Worm (Caenorhabditis elegans) whole organism, late embryonic: ENCODE data around the gene faah-6.

Experiments used
- C38D4.7 ChIP-seq: fragments of 200-800 bp; sonication (Bioruptor generic); optimal IDR thresholded peaks from 2 replicates; lab custom pipeline; 2018; ENCODE audit warnings: mild to moderate bottlenecking, missing genetic modification characterization, moderate library complexity, missing compliant biosample characterization
- ahr-1 ChIP-seq: sonication (generic microtip); optimal IDR thresholded peaks from 2 replicates; lab custom pipeline; 2016; ENCODE audit warnings: missing genetic modification characterization, missing compliant biosample characterization
- ama-1 ChIP-seq: fragments of 150-350 bp; optimal IDR thresholded peaks from 2 replicates; lab custom pipeline; 2014
- ceh-2 ChIP-seq: sonication (generic microtip); optimal IDR thresholded peaks from 2 replicates; lab custom pipeline; 2016; ENCODE audit warnings: missing genotype, missing genetic modification characterization, missing compliant biosample characterization
- ceh-30 ChIP-seq: fragments of 150-350 bp; optimal IDR thresholded peaks from 2 replicates; lab custom pipeline; 2014; ENCODE audit warnings: missing biosample characterization, missing genetic modification characterization
- ceh-45 ChIP-seq: fragments of 200-800 bp; sonication (Bioruptor generic); IDR thresholded peaks from 2 replicates; pipeline ENCODE4 v1.3.6; 2022; ENCODE audit warnings: missing genetic modification reagents, missing genetic modification characterization, missing compliant biosample characterization
- dmd-4 ChIP-seq: sonication (generic microtip); optimal IDR thresholded peaks from 2 replicates; lab custom pipeline; 2016; ENCODE audit warnings: borderline replicate concordance, missing genetic modification characterization, missing compliant biosample characterization
- hlh-30 ChIP-seq: sonication (generic microtip); optimal IDR thresholded peaks from 2 replicates; lab custom pipeline; 2017; ENCODE audit warnings: antibody characterized with exemption, missing genetic modification characterization, missing compliant biosample characterization; ENCODE audit not compliant: insufficient read depth
- lin-11 ChIP-seq: fragments of 200-800 bp; sonication (Bioruptor generic); optimal IDR thresholded peaks from 2 replicates; lab custom pipeline; 2018; ENCODE audit warnings: mild to moderate bottlenecking, missing genetic modification characterization, missing compliant biosample characterization
- nfya-1 ChIP-seq: sonication (generic microtip); optimal IDR thresholded peaks from 2 replicates; lab custom pipeline; 2017; ENCODE audit warnings: missing genetic modification characterization, mild to moderate bottlenecking, missing compliant biosample characterization, antibody characterized with exemption, moderate library complexity
- pha-4 ChIP-seq: fragments of 150-350 bp; optimal IDR thresholded peaks from 2 replicates; lab custom pipeline; 2018; ENCODE audit warnings: missing biosample characterization, missing genetic modification reagents, missing genetic modification characterization
- rnt-1 ChIP-seq: sonication (generic microtip); optimal IDR thresholded peaks from 2 replicates; lab custom pipeline; 2016; ENCODE audit warnings: missing genetic modification characterization, missing compliant biosample characterization
- syd-9 ChIP-seq: sonication (generic microtip); optimal IDR thresholded peaks from 2 replicates; lab custom pipeline; 2016; ENCODE audit warnings: mild to moderate bottlenecking, missing genetic modification characterization, moderate library complexity, missing compliant biosample characterization
- zip-5 ChIP-seq: sonication (generic microtip); optimal IDR thresholded peaks from 2 replicates; lab custom pipeline; 2016; ENCODE audit warnings: missing genetic modification characterization, missing compliant biosample characterization

DNA sequence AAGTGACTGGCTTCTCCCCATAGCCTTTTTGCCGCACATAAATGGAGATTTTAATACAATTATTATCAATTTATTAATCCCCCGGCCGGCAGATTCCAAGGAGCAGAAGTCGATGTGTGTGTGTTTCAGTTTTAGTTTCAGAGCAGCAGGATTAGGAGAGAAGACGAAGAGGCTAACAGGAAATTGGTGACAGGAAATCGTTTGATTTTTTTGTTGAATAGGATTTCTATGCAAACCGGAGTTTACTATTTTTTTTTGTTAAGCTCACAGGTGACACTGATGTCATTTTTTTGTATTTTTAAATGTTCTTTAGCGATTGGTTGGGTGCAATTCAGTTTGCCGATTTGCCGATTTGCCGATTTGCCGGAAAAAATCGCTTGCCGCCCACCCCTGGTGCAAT is 30.3 kb downstream of the faah-6 start:
- TF ChIP-seq rnt-1 (tag; lab: Kevin White, UChicago) (no peak), nfya-1 (tag; lab: Kevin White, UChicago) (no peak), lin-11 (tag; lab: Kevin White, UChicago) (no peak), ceh-30 (tag; lab: Kevin White, UChicago) (no peak), hlh-30 (tag; lab: Kevin White, UChicago) (no peak), ahr-1 (tag; lab: Kevin White, UChicago) (no peak), pha-4 (tag; lab: Kevin White, UChicago) (no peak), zip-5 (tag; lab: Kevin White, UChicago) (no peak), dmd-4 (tag; lab: Kevin White, UChicago) (no peak), ceh-2 (tag; lab: Kevin White, UChicago) (no peak), ceh-45 (no peak), C38D4.7 (GFP tag; lab: Kevin White, UChicago) (no peak), syd-9 (tag; lab: Kevin White, UChicago) (no peak), ama-1 (no peak)
